Fruit fly (Drosophila melanogaster) whole organism, prepupa: ENCODE measurements around the gene Pgant4.

Source experiments
- Blimp-1 ChIP-seq: fragments of 200-800 bp; sonication (Bioruptor generic); optimal IDR thresholded peaks from 3 replicates; lab custom pipeline; 2017; ENCODE audit warnings: missing biosample characterization, missing genetic modification characterization, mild to moderate bottlenecking, moderate library complexity, missing genetic modification reagents
- CG10631 ChIP-seq: fragments of 200-800 bp; sonication (Bioruptor generic); optimal IDR thresholded peaks from 2 replicates; lab custom pipeline; 2016; ENCODE audit warnings: missing biosample characterization, missing genetic modification characterization
- CG11294 ChIP-seq: fragments of 200-800 bp; sonication (Bioruptor generic); IDR thresholded peaks from 2 replicates; pipeline ENCODE4 v1.3.6; 2022; ENCODE audit warnings: missing biosample characterization, missing genetic modification characterization
- CG11762 ChIP-seq: fragments of 200-800 bp; sonication (Bioruptor generic); optimal IDR thresholded peaks from 3 replicates; lab custom pipeline; 2016; ENCODE audit warnings: missing biosample characterization, missing genetic modification characterization; ENCODE audit not compliant: insufficient read depth
- CG15336 ChIP-seq: fragments of 200-800 bp; sonication (Bioruptor generic); IDR thresholded peaks from 2 replicates; pipeline ENCODE4 v1.3.6; 2022; ENCODE audit warnings: missing biosample characterization, missing genetic modification characterization
- CG1621 ChIP-seq: fragments of 200-800 bp; sonication (Bioruptor generic); optimal IDR thresholded peaks from 3 replicates; lab custom pipeline; 2018; ENCODE audit warnings: missing biosample characterization, mild to moderate bottlenecking, missing genetic modification characterization
- CG16779 ChIP-seq: fragments of 200-800 bp; sonication (Bioruptor generic); optimal IDR thresholded peaks from 3 replicates; lab custom pipeline; 2017; ENCODE audit warnings: missing biosample characterization, mild to moderate bottlenecking, missing genetic modification characterization
- CG3032 ChIP-seq: fragments of 200-800 bp; optimal IDR thresholded peaks from 2 replicates; lab custom pipeline; 2019; ENCODE audit warnings: missing biosample characterization, mild to moderate bottlenecking, missing genetic modification characterization, moderate library complexity
- CG31627 ChIP-seq: fragments of 200-800 bp; sonication (Bioruptor generic); optimal IDR thresholded peaks from 3 replicates; lab custom pipeline; 2016; ENCODE audit warnings: missing biosample characterization, missing genetic modification characterization
- CG32006 ChIP-seq: fragments of 200-800 bp; sonication (Bioruptor generic); optimal IDR thresholded peaks from 3 replicates; lab custom pipeline; 2017; ENCODE audit warnings: missing biosample characterization, mild to moderate bottlenecking, missing genetic modification characterization
- CG4318 ChIP-seq: fragments of 200-800 bp; sonication (Bioruptor generic); optimal IDR thresholded peaks from 3 replicates; lab custom pipeline; 2017; ENCODE audit warnings: missing biosample characterization, mild to moderate bottlenecking, missing genetic modification characterization
- CG6163 ChIP-seq: fragments of 200-800 bp; sonication (Bioruptor generic); IDR thresholded peaks from 3 replicates; pipeline ENCODE4 v1.3.6; 2022; ENCODE audit warnings: missing biosample characterization, missing genetic modification characterization
- CG6276 ChIP-seq: fragments of 200-800 bp; sonication (Bioruptor generic); optimal IDR thresholded peaks from 2 replicates; lab custom pipeline; 2017; ENCODE audit warnings: missing biosample characterization, mild to moderate bottlenecking, missing genetic modification characterization
- CG6854 ChIP-seq: fragments of 200-800 bp; sonication (Bioruptor generic); optimal IDR thresholded peaks from 2 replicates; lab custom pipeline; 2017; ENCODE audit warnings: missing biosample characterization, mild to moderate bottlenecking, missing genetic modification characterization
- CG7368 ChIP-seq: fragments of 200-800 bp; sonication (Bioruptor generic); optimal IDR thresholded peaks from 3 replicates; lab custom pipeline; 2016; ENCODE audit warnings: missing biosample characterization, missing genetic modification characterization
- CG8119 ChIP-seq: fragments of 200-800 bp; sonication (Bioruptor generic); IDR thresholded peaks from 3 replicates; pipeline ENCODE4 v1.3.6; 2022; ENCODE audit warnings: missing biosample characterization, missing genetic modification characterization
- CG8319 ChIP-seq: fragments of 200-800 bp; sonication (Bioruptor generic); optimal IDR thresholded peaks from 3 replicates; lab custom pipeline; 2016; ENCODE audit warnings: missing biosample characterization, missing genetic modification characterization
- CG8632 ChIP-seq: fragments of 200-800 bp; sonication (Bioruptor generic); optimal IDR thresholded peaks from 3 replicates; lab custom pipeline; 2016; ENCODE audit warnings: missing biosample characterization, missing genetic modification characterization
- CG9139 ChIP-seq: fragments of 200-800 bp; sonication (Bioruptor generic); optimal IDR thresholded peaks from 3 replicates; lab custom pipeline; 2017; ENCODE audit warnings: missing biosample characterization, mild to moderate bottlenecking, missing genetic modification characterization
- Eip78C ChIP-seq: fragments of 200-800 bp; sonication (Bioruptor generic); peaks from one replicate; lab custom pipeline; 2016; ENCODE audit warnings: missing biosample characterization, missing genetic modification characterization
- Gug ChIP-seq: fragments of 200-800 bp; sonication (Bioruptor generic); IDR thresholded peaks from 2 replicates; pipeline ENCODE4 v1.3.6; 2022; ENCODE audit warnings: missing biosample characterization, missing genetic modification characterization
- Hr38 ChIP-seq: sonication (Bioruptor generic); optimal IDR thresholded peaks from 2 replicates; lab custom pipeline; 2016; ENCODE audit warnings: missing biosample characterization, missing genetic modification characterization
- Hr4 ChIP-seq: fragments of 200-800 bp; sonication (Bioruptor generic); optimal IDR thresholded peaks from 3 replicates; lab custom pipeline; 2016; ENCODE audit warnings: missing biosample characterization, missing genetic modification characterization
- Lpt ChIP-seq: fragments of 200-800 bp; sonication (Bioruptor generic); optimal IDR thresholded peaks from 3 replicates; lab custom pipeline; 2016; ENCODE audit warnings: missing biosample characterization, missing genetic modification characterization
- Met ChIP-seq: fragments of 200-800 bp; sonication (Bioruptor generic); optimal IDR thresholded peaks from 3 replicates; lab custom pipeline; 2016; ENCODE audit warnings: missing biosample characterization, missing genetic modification characterization
- OdsH ChIP-seq: fragments of 200-800 bp; sonication (Bioruptor generic); optimal IDR thresholded peaks from 3 replicates; lab custom pipeline; 2016; ENCODE audit warnings: missing biosample characterization, missing genetic modification characterization
- Smox ChIP-seq: fragments of 200-800 bp; sonication (Bioruptor generic); optimal IDR thresholded peaks from 3 replicates; lab custom pipeline; 2016; ENCODE audit warnings: missing biosample characterization, missing genetic modification characterization
- Sox14 ChIP-seq: fragments of 200-800 bp; sonication (Bioruptor generic); optimal IDR thresholded peaks from 3 replicates; lab custom pipeline; 2016; ENCODE audit warnings: missing biosample characterization, missing genetic modification characterization
- achi ChIP-seq: fragments of 200-800 bp; sonication (Bioruptor generic); optimal IDR thresholded peaks from 3 replicates; lab custom pipeline; 2016; ENCODE audit warnings: missing biosample characterization, missing genetic modification characterization
- cyc ChIP-seq: fragments of 200-800 bp; sonication (Bioruptor generic); optimal IDR thresholded peaks from 3 replicates; lab custom pipeline; 2016; ENCODE audit warnings: missing biosample characterization, missing genetic modification characterization
- dac ChIP-seq: fragments of 200-800 bp; sonication (Bioruptor generic); optimal IDR thresholded peaks from 2 replicates; lab custom pipeline; 2017; ENCODE audit warnings: missing biosample characterization, mild to moderate bottlenecking, missing genetic modification characterization
- dsx ChIP-seq: fragments of 200-800 bp; optimal IDR thresholded peaks from 3 replicates; lab custom pipeline; 2019; ENCODE audit warnings: missing biosample characterization, mild to moderate bottlenecking, missing genetic modification characterization, moderate library complexity; ENCODE audit not compliant: poor library complexity, severe bottlenecking
- eg ChIP-seq: fragments of 200-800 bp; sonication (Bioruptor generic); IDR thresholded peaks from 3 replicates; pipeline ENCODE4 v1.3.6; 2022; ENCODE audit warnings: missing biosample characterization, missing genetic modification characterization
- esn ChIP-seq: fragments of 200-800 bp; sonication (Bioruptor generic); optimal IDR thresholded peaks from 2 replicates; lab custom pipeline; 2016; ENCODE audit warnings: missing biosample characterization, mild to moderate bottlenecking, missing genetic modification characterization, moderate library complexity
- net ChIP-seq: fragments of 200-800 bp; sonication (Bioruptor generic); optimal IDR thresholded peaks from 3 replicates; lab custom pipeline; 2016; ENCODE audit warnings: missing biosample characterization, missing genetic modification characterization
- pdm3 ChIP-seq: fragments of 200-800 bp; sonication (Bioruptor generic); optimal IDR thresholded peaks from 3 replicates; lab custom pipeline; 2016; ENCODE audit warnings: missing biosample characterization, missing genetic modification characterization
- spab ChIP-seq: fragments of 200-800 bp; sonication (Bioruptor generic); optimal IDR thresholded peaks from 2 replicates; lab custom pipeline; 2017; ENCODE audit warnings: missing biosample characterization, mild to moderate bottlenecking, missing genetic modification characterization, missing genetic modification reagents
- ss ChIP-seq, 2 experiments: fragments of 200-800 bp; sonication (Bioruptor generic); optimal IDR thresholded peaks; 2 replicates in 1 of 2; 3 replicates in 1 of 2; lab custom pipeline; 2017 to 2018; ENCODE audit warnings: mild to moderate bottlenecking in 2 of 2, missing biosample characterization in 2 of 2, missing genetic modification characterization in 2 of 2, moderate library complexity in 1 of 2
- topi ChIP-seq: fragments of 200-800 bp; sonication (Bioruptor generic); optimal IDR thresholded peaks from 3 replicates; lab custom pipeline; 2016; ENCODE audit warnings: missing biosample characterization, missing genetic modification characterization
- vri ChIP-seq: fragments of 200-800 bp; sonication (Bioruptor generic); optimal IDR thresholded peaks from 3 replicates; lab custom pipeline; 2016; ENCODE audit warnings: missing biosample characterization, mild to moderate bottlenecking, missing genetic modification characterization

The Pgant4 gene

dm6 chr2L:3485506-3485905 lies 13.1 kb downstream of the Pgant4 start (continued):
- TF ChIP-seq vri (GFP tag; lab: Kevin White, UChicago) = no peak
- peak; percentile 4 for TF ChIP-seq net (GFP tag; lab: Kevin White, UChicago)
- TF ChIP-seq Met = no peak
- peak; percentile 23 for TF ChIP-seq CG4318 (GFP tag; lab: Kevin White, UChicago)
- peak; percentile 44; the same call in 2 of the 3 replicates for TF ChIP-seq eg (GFP tag; lab: Robert Waterston, UW)
- TF ChIP-seq CG11294 (GFP tag; lab: Robert Waterston, UW) = no peak
- TF ChIP-seq dac = peak; percentile 13
- no peak for TF ChIP-seq CG8319 (GFP tag; lab: Kevin White, UChicago)
- TF ChIP-seq Eip78C (GFP tag; lab: Kevin White, UChicago) = peak; percentile 30
- peak; percentile 76 for TF ChIP-seq CG8119 (GFP tag; lab: Robert Waterston, UW)
- no peak for TF ChIP-seq CG10631 (GFP tag; lab: Kevin White, UChicago)
- no peak for TF ChIP-seq dsx (GFP tag; lab: Kevin White, UChicago)
- no peak for TF ChIP-seq CG3032 (tag; lab: Kevin White, UChicago)
- peak; percentile 11 for TF ChIP-seq Lpt (GFP tag; lab: Kevin White, UChicago)
- TF ChIP-seq CG6163 (GFP tag; lab: Robert Waterston, UW) = 0 out of 3 replicates have a peak, but pooled peaks have one; percentile 16

dm6 chr2L:3490971-3491370 lies 18.6 kb downstream of the Pgant4 start, which contains the start of gene CG15414:
Gene CG15414 (minus strand): TSS chr2L:3491071.
- TF ChIP-seq CG9139 (GFP tag; lab: Kevin White, UChicago) (no peak), eg (GFP tag; lab: Robert Waterston, UW) (peak; percentile 42; the same call in 1 of the 3 replicates)

- TF ChIP-seq CG4318 (GFP tag; lab: Kevin White, UChicago) (no peak), CG1621 (tag; lab: Kevin White, UChicago) (no peak), topi (no peak), cyc (GFP tag; lab: Kevin White, UChicago) (no peak), CG6854 (GFP tag; lab: Kevin White, UChicago) (no peak), CG32006 (GFP tag; lab: Kevin White, UChicago) (peak; percentile 16), Hr4 (GFP tag; lab: Kevin White, UChicago) (no peak), Blimp-1 (GFP tag; lab: Kevin White, UChicago) (no peak), vri (GFP tag; lab: Kevin White, UChicago) (no peak), Gug (GFP tag; lab: Robert Waterston, UW) (0 out of 2 replicates have a peak, but pooled peaks have one; percentile 28), CG16779 (tag; lab: Kevin White, UChicago) (no peak), eg (GFP tag; lab: Robert Waterston, UW) (peak; percentile 60; the same call in 1 of the 3 replicates), CG8119 (GFP tag; lab: Robert Waterston, UW) (peak; percentile 37; the same call in 1 of the 3 replicates), CG11762 (GFP tag; lab: Kevin White, UChicago) (no peak), OdsH (GFP tag; lab: Kevin White, UChicago) (no peak), CG9139 (GFP tag; lab: Kevin White, UChicago) (no peak), CG31627 (GFP tag; lab: Kevin White, UChicago) (no peak), Lpt (GFP tag; lab: Kevin White, UChicago) (no peak), pdm3 (no peak), spab (no peak), CG15336 (peak; percentile 61), CG8632 (GFP tag; lab: Kevin White, UChicago) (no peak)
These were observed 21.1 kb downstream of the Pgant4 start for dm6 chr2L:3493475-3493874.

DNA sequence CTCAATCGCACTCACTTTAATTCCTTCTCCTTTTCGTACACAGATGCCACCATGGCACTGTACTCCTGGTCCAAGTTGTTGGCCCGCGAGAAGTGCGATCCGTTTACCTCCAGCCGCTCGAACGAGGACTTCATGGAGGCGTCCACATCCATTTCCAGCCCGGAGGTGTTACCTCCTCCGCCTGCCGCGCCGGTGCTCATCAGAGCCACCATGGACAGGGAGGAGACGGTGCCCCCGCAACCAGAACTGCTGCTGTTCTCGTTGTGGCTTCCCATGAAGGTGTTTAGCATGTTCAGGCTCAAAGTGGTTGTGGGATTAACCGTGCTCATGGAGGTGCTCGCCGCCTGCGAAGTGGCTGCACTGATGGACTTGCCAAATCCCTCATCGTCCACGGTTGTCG lies 23.1 kb downstream of the Pgant4 start:
- no peak for TF ChIP-seq Smox (GFP tag; lab: Kevin White, UChicago)
- TF ChIP-seq eg (GFP tag; lab: Robert Waterston, UW) = no peak
- TF ChIP-seq Gug (GFP tag; lab: Robert Waterston, UW) = no peak
- TF ChIP-seq ss (GFP tag; optimal IDR thresholded peaks at IDR 0.05; lab: Kevin White, UChicago) = no peak
- TF ChIP-seq Hr38 (GFP tag; lab: Kevin White, UChicago) = no peak
- no peak for TF ChIP-seq CG11762 (GFP tag; lab: Kevin White, UChicago)
- no peak for TF ChIP-seq achi
- no peak for TF ChIP-seq CG4318 (GFP tag; lab: Kevin White, UChicago)
- no peak for TF ChIP-seq CG7368
- TF ChIP-seq CG11294 (GFP tag; lab: Robert Waterston, UW) = no peak
- no peak for TF ChIP-seq Sox14 (GFP tag; lab: Kevin White, UChicago)
- no peak for TF ChIP-seq esn
- no peak for TF ChIP-seq CG3032 (tag; lab: Kevin White, UChicago)
- TF ChIP-seq CG6276 = no peak
